Worm (Caenorhabditis elegans): ENCODE results near the gene F14F8.9.

The F14F8.9 gene

ce11 chrV:16682886-16683285, 14.5 kb upstream of the F14F8.9 start, which contains the start of gene srw-36:
Gene srw-36 (plus strand): TSS chrV:16683186.
- no peak for TF ChIP-seq php-3 (GFP tag; IDR thresholded peaks at IDR 0.05)
- no peak for TF ChIP-seq hlh-30 (tag; optimal IDR thresholded peaks at IDR 0.05; ENCODE audit: insufficient read depth)
- no peak for TF ChIP-seq arid-1 (GFP tag; conservative IDR thresholded peaks at IDR 0.05)

ce11 chrV:16679981-16680380, 11.6 kb upstream of the F14F8.9 start, which contains the start of gene srw-44:
Gene srw-44 (plus strand): TSS chrV:16680281.
- TF ChIP-seq F49E8.2 (tag; optimal IDR thresholded peaks at IDR 0.05; ENCODE audit: borderline replicate concordance) (no peak), zip-2 (tag; optimal IDR thresholded peaks at IDR 0.05) (no peak), gei-8 (GFP tag; optimal IDR thresholded peaks at IDR 0.05) (no peak), unc-62 (GFP tag; optimal IDR thresholded peaks at IDR 0.05 in 1 of 2) (peak in 1 of 2 experiments; percentile 58), unc-62 (tag; optimal IDR thresholded peaks at IDR 0.05) (no peak), ceh-20 (GFP tag; IDR thresholded peaks at IDR 0.05) (no peak), duxl-1 (tag; optimal IDR thresholded peaks at IDR 0.05; ENCODE audit: poor library complexity) (no peak), ztf-7 (tag; optimal IDR thresholded peaks at IDR 0.05) (no peak)

ce11 chrV:16679237-16679636, 10.9 kb upstream of the F14F8.9 start, which contains the start of gene srz-103:
Gene srz-103 (minus strand): TSS chrV:16679337.
- TF ChIP-seq Y5F2A.4 (GFP tag; optimal IDR thresholded peaks at IDR 0.05), result no peak
- TF ChIP-seq dmd-9 (GFP tag; IDR thresholded peaks at IDR 0.05), result no peak
- no peak for TF ChIP-seq pqm-1 (tag; optimal IDR thresholded peaks at IDR 0.05)
- no peak for TF ChIP-seq ceh-20 (GFP tag; IDR thresholded peaks at IDR 0.05)
- TF ChIP-seq nhr-237 (tag; optimal IDR thresholded peaks at IDR 0.05), result no peak
- TF ChIP-seq F37D6.2 (tag; optimal IDR thresholded peaks at IDR 0.05), result no peak
- TF ChIP-seq fos-1 (tag; optimal IDR thresholded peaks at IDR 0.05), result no peak
- no peak for TF ChIP-seq dpl-1 (GFP tag; optimal IDR thresholded peaks at IDR 0.05)
- TF ChIP-seq hif-1 (tag; optimal IDR thresholded peaks at IDR 0.05), result no peak
- no peak for TF ChIP-seq F49E8.2 (tag; optimal IDR thresholded peaks at IDR 0.05; ENCODE audit: borderline replicate concordance)
- TF ChIP-seq madf-5 (GFP tag; IDR thresholded peaks at IDR 0.05), result no peak
- TF ChIP-seq zfp-2 (tag; optimal IDR thresholded peaks at IDR 0.05), result no peak
- TF ChIP-seq Y105C5A.15 (GFP tag; IDR thresholded peaks at IDR 0.05), result no peak
- TF ChIP-seq nhr-25 (tag; optimal IDR thresholded peaks at IDR 0.05; ENCODE audit: borderline replicate concordance, insufficient read depth), result no peak
- TF ChIP-seq zfp-3 (GFP tag; conservative IDR thresholded peaks at IDR 0.05), result no peak
- no peak for TF ChIP-seq unc-62 (GFP tag; optimal IDR thresholded peaks at IDR 0.05 in 1 of 2)
- TF ChIP-seq unc-62 (tag; optimal IDR thresholded peaks at IDR 0.05), result no peak
- no peak for TF ChIP-seq hmg-1.1 (GFP tag; IDR thresholded peaks at IDR 0.05)

- TF ChIP-seq dmd-6 (GFP tag; IDR thresholded peaks at IDR 0.05), result no peak
- no peak for TF ChIP-seq F10B5.3 (tag; optimal IDR thresholded peaks at IDR 0.05)
- TF ChIP-seq nhr-237 (tag; optimal IDR thresholded peaks at IDR 0.05), result no peak
- TF ChIP-seq arid-1 (GFP tag; conservative IDR thresholded peaks at IDR 0.05), result no peak
- TF ChIP-seq tag-97 (GFP tag; IDR thresholded peaks at IDR 0.05), result no peak
- no peak for TF ChIP-seq mdt-29 (GFP tag; IDR thresholded peaks at IDR 0.05)
- no peak for TF ChIP-seq saeg-2 (GFP tag; IDR thresholded peaks at IDR 0.05)
- TF ChIP-seq sdz-12 (GFP tag; optimal IDR thresholded peaks at IDR 0.05), result no peak
These were observed 7.2 kb upstream of the F14F8.9 start, which contains the start of gene srz-1 for ce11 chrV:16675553-16675952. Gene srz-1 (plus strand): TSS chrV:16675853.

- TF ChIP-seq unc-62 (GFP tag; optimal IDR thresholded peaks at IDR 0.05 in 1 of 2) (peak in 1 of 2 experiments; percentile 80), unc-62 (tag; optimal IDR thresholded peaks at IDR 0.05) (no peak), aha-1 (tag) (peak; percentile 91), hlh-11 (tag; optimal IDR thresholded peaks at IDR 0.05) (no peak), zag-1 (tag; optimal IDR thresholded peaks at IDR 0.05) (no peak)
These were observed 6.0 kb upstream of the F14F8.9 start for ce11 chrV:16674399-16674798.

Data from whole organism, L4 larva.